Worm (Caenorhabditis elegans) whole organism, L2 larva: ENCODE results near the gene phat-8.

Experiments
- C34F6.9 ChIP-seq: fragments of 150-350 bp; optimal IDR thresholded peaks from 2 replicates; lab custom pipeline; 2014; ENCODE audit warnings: missing biosample characterization, missing genetic modification characterization
- ZK546.5 ChIP-seq: sonication (generic microtip); optimal IDR thresholded peaks from 2 replicates; lab custom pipeline; 2017; ENCODE audit warnings: missing biosample characterization, missing genetic modification characterization
- ama-1 ChIP-seq: fragments of 150-350 bp; optimal IDR thresholded peaks from 2 replicates; lab custom pipeline; 2018; ENCODE audit warnings: inconsistent platforms
- blmp-1 ChIP-seq: sonication (generic microtip); optimal IDR thresholded peaks from 2 replicates; lab custom pipeline; 2017; ENCODE audit warnings: missing genetic modification characterization, mild to moderate bottlenecking, missing compliant biosample characterization, antibody characterized with exemption, moderate library complexity; ENCODE audit not compliant: insufficient read depth
- ceh-82 ChIP-seq: fragments of 150-350 bp; optimal IDR thresholded peaks from 2 replicates; lab custom pipeline; 2014; ENCODE audit warnings: missing biosample characterization, missing genetic modification characterization
- crh-2 ChIP-seq: sonication (generic microtip); optimal IDR thresholded peaks from 2 replicates; lab custom pipeline; 2017; ENCODE audit warnings: missing biosample characterization, missing genetic modification characterization
- elt-1 ChIP-seq: fragments of 150-350 bp; optimal IDR thresholded peaks from 2 replicates; lab custom pipeline; 2014; ENCODE audit warnings: missing biosample characterization, missing genetic modification characterization
- elt-3 ChIP-seq: sonication (generic microtip); optimal IDR thresholded peaks from 2 replicates; lab custom pipeline; 2017; ENCODE audit warnings: missing biosample characterization, missing genetic modification characterization
- gmeb-1 ChIP-seq: fragments of 150-350 bp; optimal IDR thresholded peaks from 2 replicates; lab custom pipeline; 2014; ENCODE audit warnings: missing biosample characterization, missing genetic modification characterization
- lin-13 ChIP-seq: fragments of 150-350 bp; optimal IDR thresholded peaks from 2 replicates; lab custom pipeline; 2014; ENCODE audit warnings: missing biosample characterization, missing genetic modification reagents, missing genetic modification characterization
- lsy-2 ChIP-seq, 2 experiments: fragments of 150-350 bp in 1 of 2; sonication (generic microtip) in 1 of 2; optimal IDR thresholded peaks; 2 replicates each; lab custom pipeline; 2014 to 2017; ENCODE audit warnings: missing biosample characterization in 2 of 2, missing genetic modification characterization in 2 of 2
- mab-5 ChIP-seq: fragments of 150-350 bp; optimal IDR thresholded peaks from 2 replicates; lab custom pipeline; 2014; ENCODE audit warnings: missing biosample characterization, missing genetic modification characterization
- mbf-1 ChIP-seq: sonication (generic microtip); optimal IDR thresholded peaks from 2 replicates; lab custom pipeline; 2017; ENCODE audit warnings: missing biosample characterization, missing genetic modification characterization
- nhr-10 ChIP-seq: sonication (generic microtip); optimal IDR thresholded peaks from 2 replicates; lab custom pipeline; 2017; ENCODE audit warnings: missing biosample characterization, missing genetic modification characterization
- nhr-11 ChIP-seq: fragments of 150-350 bp; optimal IDR thresholded peaks from 2 replicates; lab custom pipeline; 2014; ENCODE audit warnings: missing biosample characterization, missing genetic modification characterization
- nhr-129 ChIP-seq: fragments of 150-350 bp; optimal IDR thresholded peaks from 2 replicates; lab custom pipeline; 2014; ENCODE audit warnings: missing biosample characterization, missing genetic modification characterization
- nhr-23 ChIP-seq: fragments of 150-350 bp; optimal IDR thresholded peaks from 2 replicates; lab custom pipeline; 2014; ENCODE audit warnings: missing biosample characterization, missing genetic modification reagents, missing genetic modification characterization
- nhr-237 ChIP-seq: fragments of 150-350 bp; optimal IDR thresholded peaks from 2 replicates; lab custom pipeline; 2014; ENCODE audit warnings: missing biosample characterization, missing genetic modification characterization
- nhr-25 ChIP-seq: fragments of 150-350 bp; sonication (generic microtip); optimal IDR thresholded peaks from 3 replicates; lab custom pipeline; 2014; ENCODE audit warnings: missing biosample characterization, missing genetic modification characterization
- nhr-6 ChIP-seq: fragments of 150-350 bp; optimal IDR thresholded peaks from 2 replicates; lab custom pipeline; 2014; ENCODE audit warnings: missing biosample characterization, missing genetic modification characterization
- sem-4 ChIP-seq: fragments of 150-350 bp; optimal IDR thresholded peaks from 2 replicates; lab custom pipeline; 2014; ENCODE audit warnings: missing biosample characterization, missing genetic modification reagents, missing genetic modification characterization
- skn-1 ChIP-seq: sonication (generic microtip); optimal IDR thresholded peaks from 2 replicates; lab custom pipeline; 2017; ENCODE audit warnings: missing biosample characterization, missing genetic modification characterization
- sma-9 ChIP-seq, 2 experiments: fragments of 150-350 bp in 1 of 2; sonication (generic microtip) in 1 of 2; optimal IDR thresholded peaks; 2 replicates each; lab custom pipeline; 2014 to 2016; ENCODE audit warnings: missing genetic modification characterization in 2 of 2, mild to moderate bottlenecking in 1 of 2, missing biosample characterization in 1 of 2, missing compliant biosample characterization in 1 of 2, missing genetic modification reagents in 1 of 2, moderate library complexity in 1 of 2
- snpc-4 ChIP-seq: fragments of 150-350 bp; optimal IDR thresholded peaks from 2 replicates; lab custom pipeline; 2014; ENCODE audit warnings: missing biosample characterization, missing genetic modification characterization
- unc-39 ChIP-seq: fragments of 150-350 bp; optimal IDR thresholded peaks from 2 replicates; lab custom pipeline; 2014; ENCODE audit warnings: missing biosample characterization, missing genetic modification characterization
- unc-55 ChIP-seq: fragments of 150-350 bp; sonication (generic microtip); optimal IDR thresholded peaks from 3 replicates; lab custom pipeline; 2014; ENCODE audit warnings: missing biosample characterization, missing genetic modification reagents, missing genetic modification characterization
- unc-62 ChIP-seq: fragments of 150-350 bp; optimal IDR thresholded peaks from 2 replicates; lab custom pipeline; 2014; ENCODE audit warnings: missing biosample characterization, missing genetic modification reagents, missing genetic modification characterization
- zag-1 ChIP-seq: fragments of 150-350 bp; optimal IDR thresholded peaks from 2 replicates; lab custom pipeline; 2014; ENCODE audit warnings: missing biosample characterization, missing genetic modification characterization
- ztf-1 ChIP-seq: fragments of 200-800 bp; sonication (Bioruptor generic); conservative IDR thresholded peaks from 2 replicates; pipeline ENCODE4 v1.3.6; 2022; ENCODE audit warnings: missing genetic modification characterization, missing compliant biosample characterization
- ztf-11 ChIP-seq: sonication (generic microtip); optimal IDR thresholded peaks from 2 replicates; lab custom pipeline; 2017; ENCODE audit warnings: missing biosample characterization, missing genetic modification characterization
- ztf-4 ChIP-seq: fragments of 150-350 bp; optimal IDR thresholded peaks from 2 replicates; lab custom pipeline; 2014; ENCODE audit warnings: missing biosample characterization, missing genetic modification characterization

phat-8 gene

ce11 chrII:12460602-12461453, 10.8 kb upstream of the phat-8 start, which contains the start of gene tag-280:
tag-280 (plus strand) TSS chrII:12460652.
- no peak for TF ChIP-seq ztf-4 (tag; lab: Kevin White, UChicago)
- TF ChIP-seq C34F6.9 (tag; lab: Kevin White, UChicago), result no peak
- no peak for TF ChIP-seq crh-2 (tag; lab: Kevin White, UChicago)
- no peak for TF ChIP-seq nhr-237
- no peak for TF ChIP-seq ama-1 (lab: Kevin White, UChicago)
- TF ChIP-seq ceh-82, result no peak
- TF ChIP-seq unc-55 (GFP tag; lab: Kevin White, UChicago), result no peak
- no peak for TF ChIP-seq ztf-11 (tag; lab: Kevin White, UChicago)
- TF ChIP-seq mab-5 (tag; lab: Kevin White, UChicago), result no peak
- TF ChIP-seq nhr-129 (tag; lab: Kevin White, UChicago), result no peak

ce11 chrII:12462244-12462643, 9.4 kb upstream of the phat-8 start, which contains the start of gene F15A4.2:
F15A4.2 (plus strand) TSS chrII:12462544.
- TF ChIP-seq nhr-25 (tag; lab: Kevin White, UChicago), result no peak
- TF ChIP-seq nhr-11 (tag; lab: Kevin White, UChicago), result no peak
- no peak for TF ChIP-seq gmeb-1 (tag; lab: Kevin White, UChicago)

- TF ChIP-seq snpc-4 (tag; lab: Kevin White, UChicago), result no peak
- TF ChIP-seq zag-1 (tag; lab: Kevin White, UChicago), result no peak
- no peak for TF ChIP-seq skn-1
- no peak for TF ChIP-seq ZK546.5 (tag; lab: Kevin White, UChicago)
- TF ChIP-seq mbf-1 (tag; lab: Kevin White, UChicago), result no peak
- no peak for TF ChIP-seq elt-1 (tag; lab: Kevin White, UChicago)
Observed at ce11 chrII:12465557-12465956, 6.0 kb upstream of the phat-8 start, which contains the start of gene sre-37. sre-37 (plus strand) TSS chrII:12465857.

DNA sequence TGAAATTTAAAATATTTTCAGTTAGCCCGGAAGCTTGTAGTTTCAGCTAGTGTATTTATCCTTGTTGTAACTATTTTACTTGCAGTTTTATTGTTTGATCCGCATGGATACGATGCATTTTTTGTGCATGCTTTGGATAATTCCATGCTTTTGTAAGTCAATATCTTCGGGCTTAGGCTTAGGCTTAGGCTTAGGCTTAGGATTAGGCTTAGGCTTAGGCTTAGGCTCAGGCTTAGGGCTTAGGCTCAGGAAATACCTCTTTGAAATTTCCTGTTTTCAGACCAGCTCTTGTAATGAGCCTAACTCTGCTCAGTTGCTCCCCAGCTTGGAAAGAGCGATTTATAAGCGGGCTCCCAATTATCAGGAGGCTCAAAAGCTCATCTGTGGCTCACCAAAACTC, 4.6 kb upstream of the phat-8 start, which contains the start of gene srg-16:
Gene srg-16, plus strand, starts transcription at position 87 of the 400 bp plus-strand sequence.
- TF ChIP-seq gmeb-1 (tag; lab: Kevin White, UChicago) (no peak), ceh-82 (no peak), nhr-129 (tag; lab: Kevin White, UChicago) (no peak)

DNA sequence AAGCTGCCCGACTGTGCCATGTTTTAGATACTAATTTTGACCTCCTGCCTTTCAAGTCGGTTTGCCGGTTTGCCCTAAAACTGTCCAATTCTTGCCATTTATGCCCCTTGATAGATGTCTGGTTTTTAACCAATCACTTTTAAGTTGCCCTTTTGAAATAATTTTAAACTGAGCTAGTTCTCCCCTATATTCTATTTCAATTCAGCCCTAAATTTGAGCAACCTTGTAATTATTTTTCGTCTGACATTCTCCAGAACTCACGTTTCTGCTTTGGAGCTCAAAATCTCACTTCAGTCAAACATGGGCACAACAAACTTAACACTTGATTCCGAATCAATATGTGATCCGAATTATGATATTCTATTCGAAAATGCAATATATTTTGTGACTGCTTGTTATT, 1.8 kb downstream of the phat-8 start, which contains the start of gene srg-17:
Gene srg-17, plus strand, starts transcription at position 301 of the 400 bp plus-strand sequence.
- TF ChIP-seq unc-55 (GFP tag; lab: Kevin White, UChicago), result no peak
- no peak for TF ChIP-seq lsy-2 (tag; optimal IDR thresholded peaks at IDR 0.05; lab: Kevin White, UChicago)
- no peak for TF ChIP-seq nhr-129 (tag; lab: Kevin White, UChicago)
- no peak for TF ChIP-seq ztf-1 (GFP tag; lab: Robert Waterston, UW)
- TF ChIP-seq ztf-11 (tag; lab: Kevin White, UChicago), result no peak
- no peak for TF ChIP-seq sma-9 (GFP tag; optimal IDR thresholded peaks at IDR 0.05; lab: Kevin White, UChicago)
- no peak for TF ChIP-seq sma-9 (tag; optimal IDR thresholded peaks at IDR 0.05; lab: Kevin White, UChicago)
- TF ChIP-seq nhr-23 (tag; lab: Kevin White, UChicago), result no peak
- TF ChIP-seq mab-5 (tag; lab: Kevin White, UChicago), result no peak
- TF ChIP-seq elt-3 (tag; lab: Kevin White, UChicago), result no peak
- TF ChIP-seq nhr-6 (tag; lab: Kevin White, UChicago), result no peak
- TF ChIP-seq crh-2 (tag; lab: Kevin White, UChicago), result no peak

DNA sequence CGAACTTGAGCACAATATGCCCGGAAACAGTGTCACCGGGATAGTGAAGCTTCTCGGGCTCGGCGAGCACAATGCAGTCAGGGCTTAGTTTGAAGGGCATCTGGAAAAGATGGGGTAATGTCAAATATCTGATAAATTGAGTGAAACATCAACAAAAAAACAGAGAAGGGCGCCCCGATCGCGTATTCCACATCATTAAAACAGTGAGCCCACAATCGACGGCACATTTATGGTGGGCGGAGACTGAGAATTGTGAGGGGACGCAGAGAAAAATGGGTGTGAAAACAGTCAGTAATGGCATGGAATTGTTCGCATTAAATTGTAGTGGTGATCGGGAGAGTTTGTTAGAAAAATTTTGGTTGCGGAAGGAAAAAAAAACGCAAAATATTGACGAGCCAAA, 9.2 kb downstream of the phat-8 start, which contains the start of gene arrd-9:
Gene arrd-9, minus strand, starts transcription at position 101 of the 400 bp plus-strand sequence.
- no peak for TF ChIP-seq ztf-1 (GFP tag; lab: Robert Waterston, UW)
- no peak for TF ChIP-seq nhr-6 (tag; lab: Kevin White, UChicago)
- TF ChIP-seq nhr-10 (tag; lab: Kevin White, UChicago), result no peak
- no peak for TF ChIP-seq ceh-82
- no peak for TF ChIP-seq unc-62 (GFP tag; lab: Kevin White, UChicago)
- no peak for TF ChIP-seq zag-1 (tag; lab: Kevin White, UChicago)
- TF ChIP-seq unc-39, result no peak
- no peak for TF ChIP-seq sma-9 (GFP tag; optimal IDR thresholded peaks at IDR 0.05; lab: Kevin White, UChicago)
- TF ChIP-seq sma-9 (tag; optimal IDR thresholded peaks at IDR 0.05; lab: Kevin White, UChicago), result no peak
- no peak for TF ChIP-seq blmp-1 (tag; lab: Kevin White, UChicago)
- TF ChIP-seq sem-4 (tag; lab: Kevin White, UChicago), result no peak
- no peak for TF ChIP-seq lin-13 (GFP tag; lab: Kevin White, UChicago)
- TF ChIP-seq elt-1 (tag; lab: Kevin White, UChicago), result no peak
- no peak for TF ChIP-seq crh-2 (tag; lab: Kevin White, UChicago)
- TF ChIP-seq elt-3 (tag; lab: Kevin White, UChicago), result no peak
- no peak for TF ChIP-seq snpc-4 (tag; lab: Kevin White, UChicago)
